Worm (Caenorhabditis elegans): ENCODE results near the gene slc-46A.
"Not testable (repeated sequence)": the region's sequence is repeated elsewhere in the genome, so short reads cannot be mapped to it uniquely, and the experiment has no call there.

ce11 chrIV:5350480-5351193 is 31.6 kb downstream of the slc-46A start, which contains the start of gene gba-4:
- TF ChIP-seq ztf-23 (GFP tag; IDR thresholded peaks at IDR 0.05); med-1 (GFP tag; optimal IDR thresholded peaks at IDR 0.05; ENCODE audit: insufficient read depth); ztf-29 (GFP tag; IDR thresholded peaks at IDR 0.05); flt-1 (GFP tag; IDR thresholded peaks at IDR 0.05): not testable (repeated sequence)

Data from whole organism, midembryonic.